Worm (Caenorhabditis elegans): ENCODE data around the gene C44C10.3.

C44C10.3 gene

DNA sequence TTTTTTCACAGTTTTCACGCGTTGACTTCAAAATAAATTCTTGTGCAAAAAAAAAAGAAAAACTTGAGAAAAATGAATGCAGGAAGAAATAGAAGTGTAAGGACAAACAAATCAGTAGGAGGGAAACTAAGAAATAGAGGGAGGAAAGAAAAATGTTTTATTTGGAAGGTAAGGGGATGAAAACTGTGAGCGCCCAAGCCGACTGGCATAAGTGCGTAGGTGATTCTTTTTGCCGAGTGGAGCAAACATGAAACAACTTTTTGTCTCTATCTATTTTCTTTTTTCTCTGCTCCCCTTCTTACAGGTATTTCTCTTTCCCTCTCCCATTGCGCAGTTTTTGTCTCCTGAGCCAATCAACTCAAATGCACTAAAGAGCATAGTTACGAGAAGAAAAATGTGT is 16.4 kb downstream of the C44C10.3 start:
- TF ChIP-seq blmp-1 (tag; optimal IDR thresholded peaks at IDR 0.05), result no peak
- TF ChIP-seq lsy-2 (tag; optimal IDR thresholded peaks at IDR 0.05), result no peak
- TF ChIP-seq nhr-237 (tag; optimal IDR thresholded peaks at IDR 0.05), result peak; percentile 17

DNA sequence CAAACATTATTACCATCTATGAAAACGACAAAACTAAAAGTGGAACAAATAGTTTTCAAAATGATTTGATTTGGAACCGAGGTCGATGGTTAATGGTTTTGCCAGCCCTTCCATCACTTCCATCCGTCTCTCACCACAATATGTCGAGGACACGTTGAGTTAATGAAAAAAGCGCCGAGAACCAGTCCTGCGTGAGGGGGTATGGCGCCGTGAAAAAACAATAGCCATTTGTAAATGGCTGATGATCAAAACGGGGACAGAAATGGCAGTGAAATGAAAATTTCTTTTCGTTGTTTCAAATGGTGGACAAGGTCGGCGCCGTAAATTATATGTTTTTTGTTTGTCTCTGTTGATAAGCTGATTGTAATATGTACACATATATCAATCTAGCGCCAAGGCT is 17.7 kb downstream of the C44C10.3 start:
- TF ChIP-seq ham-2 (GFP tag; optimal IDR thresholded peaks at IDR 0.05), result no peak
- TF ChIP-seq pha-4 (tag; optimal IDR thresholded peaks at IDR 0.05), result no peak
- TF ChIP-seq ceh-43 (GFP tag; optimal IDR thresholded peaks at IDR 0.05), result no peak
- TF ChIP-seq nhr-76 (tag; optimal IDR thresholded peaks at IDR 0.05), result no peak
- TF ChIP-seq sptf-1 (tag; optimal IDR thresholded peaks at IDR 0.05), result no peak
- no peak for TF ChIP-seq blmp-1 (tag; optimal IDR thresholded peaks at IDR 0.05)
- TF ChIP-seq nhr-12 (tag; optimal IDR thresholded peaks at IDR 0.05), result no peak
- no peak for TF ChIP-seq drap-1 (GFP tag; optimal IDR thresholded peaks at IDR 0.05)
- TF ChIP-seq elt-3 (tag; optimal IDR thresholded peaks at IDR 0.05), result no peak
- TF ChIP-seq flh-1 (GFP tag; optimal IDR thresholded peaks at IDR 0.05), result no peak
- no peak for TF ChIP-seq M03D4.4 (tag; optimal IDR thresholded peaks at IDR 0.05)
- TF ChIP-seq sem-2 (GFP tag; optimal IDR thresholded peaks at IDR 0.05), result no peak

DNA sequence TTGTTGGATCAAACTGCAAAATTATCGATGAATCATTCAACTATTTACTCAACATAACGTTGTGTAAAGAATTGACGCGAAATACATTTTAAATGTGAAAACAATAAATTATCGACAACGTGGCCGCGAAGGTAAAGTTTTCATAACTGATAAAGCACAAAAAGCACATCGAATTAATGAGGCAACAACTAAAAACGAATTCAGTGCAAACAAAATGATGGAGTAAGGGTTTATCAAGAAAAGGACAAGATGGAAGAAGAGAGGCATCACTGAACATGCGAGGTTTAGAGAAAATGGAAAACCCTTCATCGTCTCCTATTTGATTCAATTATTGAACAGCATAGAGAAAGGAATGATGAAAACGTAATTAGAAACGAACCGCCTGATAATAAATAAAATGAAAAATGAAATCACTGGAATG is 21.5 kb downstream of the C44C10.3 start, which contains the start of gene D1053.4:
D1053.4 (minus strand) TSS at position 20 of the 421 bp plus-strand sequence.
- TF ChIP-seq snpc-4 (tag; optimal IDR thresholded peaks at IDR 0.05), result no peak
- peak; percentile 96 for TF ChIP-seq ces-1 (GFP tag; optimal IDR thresholded peaks at IDR 0.05)

DNA sequence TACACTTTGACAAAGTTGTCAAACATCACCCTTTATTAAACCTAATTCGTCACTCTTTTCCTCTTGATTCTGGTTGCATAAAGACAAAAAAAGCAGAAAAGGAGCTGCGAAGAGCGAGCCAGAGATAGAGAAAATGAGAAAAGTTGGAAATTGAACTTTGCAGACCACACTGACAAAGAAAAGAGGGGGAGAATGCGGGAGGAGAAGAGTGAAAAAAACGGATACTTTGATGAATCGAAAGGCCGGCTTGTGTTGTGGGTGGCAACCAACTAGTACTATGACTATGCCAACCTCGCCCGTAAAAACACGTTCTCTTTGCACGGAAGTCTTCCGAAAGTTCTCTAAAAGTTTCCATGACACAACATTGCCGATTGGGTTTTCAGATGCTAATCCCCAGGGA is 23.3 kb downstream of the C44C10.3 start:
- no peak for TF ChIP-seq unc-62 (GFP tag; optimal IDR thresholded peaks at IDR 0.05)
- TF ChIP-seq sem-2 (GFP tag; optimal IDR thresholded peaks at IDR 0.05), result no peak
- no peak for TF ChIP-seq blmp-1 (tag; optimal IDR thresholded peaks at IDR 0.05)
- no peak for TF ChIP-seq mep-1 (tag; optimal IDR thresholded peaks at IDR 0.05)
- TF ChIP-seq nhr-28 (tag; optimal IDR thresholded peaks at IDR 0.05), result no peak
- no peak for TF ChIP-seq zip-8 (tag; optimal IDR thresholded peaks at IDR 0.05)
- no peak for TF ChIP-seq lin-13 (tag; optimal IDR thresholded peaks at IDR 0.05)

DNA sequence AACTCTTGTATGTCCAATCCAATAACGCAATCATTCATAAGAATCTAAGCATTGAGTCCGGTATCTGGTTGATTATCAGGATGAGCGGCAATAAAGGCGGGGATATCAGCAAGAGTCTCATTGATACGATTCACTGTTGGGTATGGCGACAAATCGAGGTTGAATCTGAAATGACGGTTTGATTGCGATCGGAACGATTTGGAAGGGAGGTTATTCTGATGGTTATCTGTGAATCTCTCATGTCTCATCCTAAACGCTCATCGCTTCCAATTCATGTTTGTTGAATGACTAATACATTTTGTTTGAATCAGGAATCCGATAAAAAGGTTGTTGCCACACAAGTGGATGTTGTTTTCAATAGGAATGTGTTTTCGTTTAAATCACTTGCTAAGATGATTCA is 24.1 kb downstream of the C44C10.3 start:
- peak; percentile 97 for TF ChIP-seq elt-1 (tag; optimal IDR thresholded peaks at IDR 0.05; ENCODE audit: borderline replicate concordance, insufficient read depth)
- peak; percentile 49 for TF ChIP-seq ham-2 (GFP tag; optimal IDR thresholded peaks at IDR 0.05)
- TF ChIP-seq drap-1 (GFP tag; optimal IDR thresholded peaks at IDR 0.05), result no peak

DNA sequence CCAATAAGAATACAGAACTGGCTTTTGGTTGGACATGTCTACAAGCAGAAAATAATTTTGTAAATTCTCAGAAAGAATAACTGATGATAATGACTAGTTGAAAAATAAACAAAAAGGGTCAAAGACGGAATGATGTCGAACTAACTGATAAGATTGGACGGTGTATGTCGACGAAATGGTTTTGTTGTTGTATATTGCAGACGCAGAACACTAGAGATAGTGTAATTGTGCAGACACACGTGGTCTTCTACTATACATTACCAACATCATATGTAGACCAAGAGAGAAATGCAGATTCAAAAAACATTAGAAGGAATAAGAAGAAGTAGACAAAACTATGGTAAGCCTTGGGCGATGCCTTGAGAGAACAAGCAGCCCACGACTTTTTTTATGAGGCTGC is 25.4 kb downstream of the C44C10.3 start, which contains the start of the genes gst-42 and D1053.2:
gst-42 (minus strand) TSS at position 176 of the 400 bp plus-strand sequence.
D1053.2 (plus strand) TSS at position 391 of the 400 bp plus-strand sequence.
- TF ChIP-seq cnd-1 (tag; optimal IDR thresholded peaks at IDR 0.05), result no peak
- no peak for TF ChIP-seq ceh-43 (GFP tag; optimal IDR thresholded peaks at IDR 0.05)
- TF ChIP-seq mls-2 (tag; optimal IDR thresholded peaks at IDR 0.05), result no peak
- no peak for TF ChIP-seq mab-5 (tag; optimal IDR thresholded peaks at IDR 0.05)
- TF ChIP-seq unc-62 (GFP tag; optimal IDR thresholded peaks at IDR 0.05), result no peak
- no peak for TF ChIP-seq elt-3 (tag; optimal IDR thresholded peaks at IDR 0.05)
- TF ChIP-seq ham-2 (GFP tag; optimal IDR thresholded peaks at IDR 0.05), result no peak
- no peak for TF ChIP-seq ceh-39 (tag; optimal IDR thresholded peaks at IDR 0.05)
- TF ChIP-seq unc-120 (tag; optimal IDR thresholded peaks at IDR 0.05; ENCODE audit: poor library complexity, severe bottlenecking), result no peak
- TF ChIP-seq sem-2 (GFP tag; optimal IDR thresholded peaks at IDR 0.05), result no peak
- TF ChIP-seq zip-8 (tag; optimal IDR thresholded peaks at IDR 0.05), result no peak
- TF ChIP-seq ces-1 (GFP tag; optimal IDR thresholded peaks at IDR 0.05), result no peak

DNA sequence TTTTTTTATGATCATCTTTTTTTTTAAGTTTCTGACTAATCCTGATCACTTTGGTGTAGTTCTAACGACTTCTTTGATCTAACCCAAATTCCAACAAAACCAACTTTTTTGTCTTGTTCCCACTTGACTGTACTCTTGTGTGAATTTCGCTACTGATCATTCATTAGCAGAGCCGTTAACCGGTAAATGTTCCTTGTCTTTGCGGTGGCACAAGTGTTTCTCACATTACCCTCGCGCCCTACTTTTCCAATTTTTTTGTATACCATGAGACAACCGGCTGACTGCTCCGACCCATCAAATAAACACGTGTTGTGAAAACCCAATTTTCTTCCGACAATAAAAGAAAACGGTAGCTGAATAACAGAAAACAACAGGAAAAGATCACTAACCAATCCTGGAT is 30.4 kb downstream of the C44C10.3 start:
- TF ChIP-seq tbx-8 (GFP tag; optimal IDR thresholded peaks at IDR 0.05), result no peak
- TF ChIP-seq lsy-2 (tag; optimal IDR thresholded peaks at IDR 0.05), result no peak
- no peak for TF ChIP-seq ces-1 (GFP tag; optimal IDR thresholded peaks at IDR 0.05)
